Worm (Caenorhabditis elegans) whole organism, young adult: ENCODE data around the gene atgp-1.

ENCODE experiments used
- B0035.1 ChIP-seq: sonication (generic microtip); optimal IDR thresholded peaks from 2 replicates; lab custom pipeline; 2016; ENCODE audit warnings: missing genetic modification characterization, mild to moderate bottlenecking, missing compliant biosample characterization, missing genotype, missing genetic modification reagents
- D2030.7 ChIP-seq: fragments of 200-800 bp; sonication (Bioruptor generic); IDR thresholded peaks from 2 replicates; pipeline ENCODE4 v1.3.6; 2022; ENCODE audit warnings: missing genetic modification reagents, missing genetic modification characterization, missing compliant biosample characterization
- F22D6.2 ChIP-seq: sonication (generic microtip); optimal IDR thresholded peaks from 2 replicates; lab custom pipeline; 2016; ENCODE audit warnings: mild to moderate bottlenecking, missing genetic modification characterization, missing compliant biosample characterization
- F37B4.10 ChIP-seq: fragments of 200-800 bp; sonication (Bioruptor generic); IDR thresholded peaks from 2 replicates; pipeline ENCODE4 v1.3.6; 2022; ENCODE audit warnings: missing genetic modification characterization, missing compliant biosample characterization
- F55B11.4 ChIP-seq: sonication (generic microtip); optimal IDR thresholded peaks from 2 replicates; lab custom pipeline; 2016; ENCODE audit warnings: missing compliant biosample characterization, missing genetic modification characterization, borderline replicate concordance; ENCODE audit not compliant: insufficient read depth
- T07F8.4 ChIP-seq: sonication (generic microtip); optimal IDR thresholded peaks from 2 replicates; lab custom pipeline; 2016; ENCODE audit warnings: mild to moderate bottlenecking, missing genetic modification characterization, moderate library complexity, missing compliant biosample characterization
- Y53F4B.3 ChIP-seq: fragments of 200-800 bp; sonication (Bioruptor generic); IDR thresholded peaks from 2 replicates; pipeline ENCODE4 v1.3.6; 2022; ENCODE audit warnings: missing genetic modification reagents, missing genetic modification characterization, missing compliant biosample characterization
- Y56A3A.18 ChIP-seq: fragments of 200-800 bp; sonication (Bioruptor generic); IDR thresholded peaks from 2 replicates; pipeline ENCODE4 v1.3.6; 2022; ENCODE audit warnings: missing genetic modification reagents, missing genetic modification characterization, missing compliant biosample characterization
- ZK185.1 ChIP-seq: sonication (generic microtip); optimal IDR thresholded peaks from 2 replicates; lab custom pipeline; 2016; ENCODE audit warnings: mild to moderate bottlenecking, missing genetic modification characterization, missing compliant biosample characterization; ENCODE audit not compliant: poor library complexity, severe bottlenecking
- akir-1 ChIP-seq: fragments of 200-800 bp; sonication (Bioruptor generic); optimal IDR thresholded peaks from 2 replicates; lab custom pipeline; 2018; ENCODE audit warnings: mild to moderate bottlenecking, missing genetic modification characterization, moderate library complexity, missing compliant biosample characterization
- aptf-2 ChIP-seq: fragments of 200-800 bp; sonication (Bioruptor generic); conservative IDR thresholded peaks from 2 replicates; pipeline ENCODE4 v1.3.6; 2022; ENCODE audit warnings: missing genetic modification reagents, missing genetic modification characterization, missing compliant biosample characterization
- atf-7 ChIP-seq: sonication (generic microtip); optimal IDR thresholded peaks from 2 replicates; lab custom pipeline; 2017; ENCODE audit warnings: mild to moderate bottlenecking, missing genetic modification characterization, missing compliant biosample characterization
- attf-3 ChIP-seq: fragments of 200-800 bp; sonication (Bioruptor generic); conservative IDR thresholded peaks from 2 replicates; pipeline ENCODE4 v1.3.6; 2022; ENCODE audit warnings: missing genetic modification reagents, missing genetic modification characterization, missing compliant biosample characterization
- attf-6 ChIP-seq: fragments of 200-800 bp; sonication (Bioruptor generic); IDR thresholded peaks from 2 replicates; pipeline ENCODE4 v1.3.6; 2022; ENCODE audit warnings: missing genetic modification reagents, missing genetic modification characterization, missing compliant biosample characterization
- bed-1 ChIP-seq: fragments of 200-800 bp; sonication (Bioruptor generic); IDR thresholded peaks from 2 replicates; pipeline ENCODE4 v1.3.6; 2022; ENCODE audit warnings: missing genetic modification reagents, missing genetic modification characterization, missing compliant biosample characterization
- cebp-1 ChIP-seq, 2 experiments: fragments of 200-800 bp in 1 of 2; sonication (Bioruptor generic) in 1 of 2; sonication (generic microtip) in 1 of 2; IDR thresholded peaks in 1 of 2; optimal IDR thresholded peaks in 1 of 2; 2 replicates each; pipeline versions ENCODE4 v1.3.6 to Lab custom; 2017 to 2022; ENCODE audit warnings: missing compliant biosample characterization in 2 of 2, missing genetic modification characterization in 2 of 2, mild to moderate bottlenecking in 1 of 2, missing genetic modification reagents in 1 of 2, moderate library complexity in 1 of 2
- ceh-27 ChIP-seq: fragments of 200-800 bp; sonication (Bioruptor generic); optimal IDR thresholded peaks from 2 replicates; lab custom pipeline; 2018; ENCODE audit warnings: mild to moderate bottlenecking, missing genetic modification characterization, moderate library complexity, missing compliant biosample characterization
- dpff-1 ChIP-seq: sonication (generic microtip); optimal IDR thresholded peaks from 2 replicates; lab custom pipeline; 2017; ENCODE audit warnings: mild to moderate bottlenecking, missing genetic modification characterization, missing compliant biosample characterization
- egrh-3 ChIP-seq: fragments of 200-800 bp; sonication (Bioruptor generic); IDR thresholded peaks from 2 replicates; pipeline ENCODE4 v1.3.6; 2022; ENCODE audit warnings: missing genetic modification reagents, missing genetic modification characterization, missing compliant biosample characterization
- ekl-4 ChIP-seq: fragments of 200-800 bp; sonication (Bioruptor generic); IDR thresholded peaks from 2 replicates; pipeline ENCODE4 v1.3.6; 2022; ENCODE audit warnings: missing genetic modification reagents, missing genetic modification characterization, missing compliant biosample characterization
- hlh-12 ChIP-seq: sonication (generic microtip); optimal IDR thresholded peaks from 2 replicates; lab custom pipeline; 2016; ENCODE audit warnings: missing genetic modification characterization, missing compliant biosample characterization
- hsf-1 ChIP-seq: fragments of 200-800 bp; sonication (Bioruptor generic); IDR thresholded peaks from 2 replicates; pipeline ENCODE4 v1.3.6; 2022; ENCODE audit warnings: missing genetic modification reagents, missing genetic modification characterization, missing compliant biosample characterization
- lin-35 ChIP-seq, 3 experiments: fragments of 150-350 bp in 2 of 3; sonication (generic microtip) in 1 of 3; optimal IDR thresholded peaks; 2 replicates each; lab custom pipeline; 2014 to 2018; ENCODE audit warnings: missing biosample characterization in 3 of 3, missing genetic modification characterization in 3 of 3, missing genetic modification reagents in 3 of 3
- lin-40 ChIP-seq: sonication (generic microtip); optimal IDR thresholded peaks from 2 replicates; lab custom pipeline; 2016; ENCODE audit warnings: missing genetic modification characterization, mild to moderate bottlenecking, missing compliant biosample characterization, missing genotype, missing genetic modification reagents
- madf-6 ChIP-seq: fragments of 200-800 bp; sonication (Bioruptor generic); IDR thresholded peaks from 2 replicates; pipeline ENCODE4 v1.3.6; 2022; ENCODE audit warnings: missing genetic modification reagents, missing genetic modification characterization, missing compliant biosample characterization
- mcd-1 ChIP-seq: fragments of 200-800 bp; sonication (Bioruptor generic); IDR thresholded peaks from 2 replicates; pipeline ENCODE4 v1.3.6; 2022; ENCODE audit warnings: missing genetic modification reagents, missing genetic modification characterization, missing compliant biosample characterization
- nfya-1 ChIP-seq: sonication (generic microtip); optimal IDR thresholded peaks from 2 replicates; lab custom pipeline; 2017; ENCODE audit warnings: antibody characterized with exemption, missing compliant biosample characterization, missing genetic modification characterization, borderline replicate concordance; ENCODE audit not compliant: insufficient read depth
- nhr-27 ChIP-seq: fragments of 200-800 bp; sonication (Bioruptor generic); optimal IDR thresholded peaks from 2 replicates; lab custom pipeline; 2018; ENCODE audit warnings: mild to moderate bottlenecking, missing genetic modification characterization, moderate library complexity, missing compliant biosample characterization
- nhr-80 ChIP-seq: sonication (generic microtip); optimal IDR thresholded peaks from 2 replicates; lab custom pipeline; 2016; ENCODE audit warnings: missing genetic modification characterization, missing compliant biosample characterization
- pbrm-1 ChIP-seq: fragments of 200-800 bp; sonication (Bioruptor generic); IDR thresholded peaks from 2 replicates; pipeline ENCODE4 v1.3.6; 2022; ENCODE audit warnings: missing genetic modification reagents, missing genetic modification characterization, missing compliant biosample characterization
- pha-4 ChIP-seq: fragments of 150-350 bp; sonication (generic microtip); optimal IDR thresholded peaks from 2 replicates; lab custom pipeline; 2014; ENCODE audit warnings: missing biosample characterization, missing genetic modification reagents, missing genetic modification characterization
- rec-8 ChIP-seq, 2 experiments: sonication (generic microtip); optimal IDR thresholded peaks; 2 replicates each; lab custom pipeline; 2016; ENCODE audit warnings: mild to moderate bottlenecking in 2 of 2, missing genetic modification characterization in 2 of 2, missing genetic modification reagents in 2 of 2, missing genotype in 2 of 2, missing biosample characterization in 1 of 2, missing compliant biosample characterization in 1 of 2, moderate library complexity in 1 of 2
- repo-1 ChIP-seq: sonication (generic microtip); optimal IDR thresholded peaks from 2 replicates; lab custom pipeline; 2017; ENCODE audit warnings: mild to moderate bottlenecking, missing genetic modification characterization, missing compliant biosample characterization
- rpc-1 ChIP-seq, 2 experiments: fragments of 150-350 bp in 1 of 2; sonication (generic microtip) in 1 of 2; optimal IDR thresholded peaks; 2 replicates each; lab custom pipeline; 2014 to 2018; ENCODE audit warnings: missing biosample characterization in 1 of 2, missing genetic modification characterization in 1 of 2, missing genetic modification reagents in 1 of 2, missing genotype in 1 of 2
- sdz-38 ChIP-seq: sonication (generic microtip); optimal IDR thresholded peaks from 2 replicates; lab custom pipeline; 2016; ENCODE audit warnings: missing genotype, missing genetic modification characterization, missing compliant biosample characterization
- snpc-1.3 ChIP-seq: sonication (generic microtip); optimal IDR thresholded peaks from 2 replicates; lab custom pipeline; 2017; ENCODE audit warnings: missing genetic modification characterization, mild to moderate bottlenecking, missing compliant biosample characterization, antibody characterized with exemption, moderate library complexity, missing genotype, missing genetic modification reagents; ENCODE audit not compliant: insufficient read depth
- snpc-3.4 ChIP-seq: sonication (generic microtip); optimal IDR thresholded peaks from 2 replicates; lab custom pipeline; 2017; ENCODE audit warnings: missing genetic modification characterization, mild to moderate bottlenecking, missing compliant biosample characterization, antibody characterized with exemption, moderate library complexity, missing genotype, missing genetic modification reagents
- somi-1 ChIP-seq: fragments of 200-800 bp; sonication (Bioruptor generic); optimal IDR thresholded peaks from 2 replicates; lab custom pipeline; 2018; ENCODE audit warnings: mild to moderate bottlenecking, missing genetic modification characterization, missing compliant biosample characterization
- tlf-1 ChIP-seq: fragments of 200-800 bp; sonication (Bioruptor generic); optimal IDR thresholded peaks from 2 replicates; lab custom pipeline; 2018; ENCODE audit warnings: mild to moderate bottlenecking, missing genetic modification characterization, missing compliant biosample characterization

The atgp-1 gene

DNA sequence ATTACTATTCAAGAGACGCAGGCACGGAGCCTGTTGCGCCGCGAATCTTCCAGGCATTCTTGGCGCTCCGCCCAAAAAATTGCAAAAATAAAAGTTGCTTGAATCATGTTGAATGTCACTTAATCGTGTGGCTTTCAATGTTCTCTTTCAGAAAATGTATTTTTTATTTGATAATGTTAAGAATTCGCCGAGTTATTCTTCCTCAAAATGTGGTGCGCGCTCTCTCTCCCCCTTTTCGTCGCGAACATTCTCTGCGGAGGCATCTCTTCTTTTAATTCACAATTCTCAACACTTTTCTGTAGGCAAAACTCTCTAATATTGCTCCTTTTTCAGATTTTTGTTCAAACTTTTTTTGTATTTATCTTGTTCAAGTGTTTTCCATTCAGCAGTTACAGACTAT is 9.2 kb downstream of the atgp-1 start (continued):
- TF ChIP-seq lin-35 (GFP tag; optimal IDR thresholded peaks at IDR 0.05; lab: Kevin White, UChicago) (peak in 2 of 3 experiments; percentile 85 to 89), attf-6 (GFP tag; lab: Robert Waterston, UW) (peak; percentile 90), aptf-2 (GFP tag; lab: Robert Waterston, UW) (peak; percentile 78), B0035.1 (tag; lab: Kevin White, UChicago) (peak; percentile 91), snpc-1.3 (tag; lab: Kevin White, UChicago) (peak; percentile 61), D2030.7 (GFP tag; lab: Robert Waterston, UW) (peak; percentile 99), Y56A3A.18 (GFP tag; lab: Robert Waterston, UW) (0 out of 2 replicates have a peak, but pooled peaks have one; percentile 38), ceh-27 (GFP tag; lab: Kevin White, UChicago) (peak; percentile 96), attf-3 (GFP tag; lab: Robert Waterston, UW) (peak; percentile 74), T07F8.4 (tag; lab: Kevin White, UChicago) (no peak), ZK185.1 (peak; percentile 79), atf-7 (tag; lab: Kevin White, UChicago) (peak; percentile 96), sdz-38 (tag; lab: Kevin White, UChicago) (no peak), snpc-3.4 (peak; percentile 80), somi-1 (GFP tag; lab: Kevin White, UChicago) (peak; percentile 98), ekl-4 (GFP tag; lab: Robert Waterston, UW) (peak; percentile 97), nfya-1 (tag; lab: Kevin White, UChicago) (no peak), akir-1 (peak; percentile 1), nhr-80 (peak; percentile 49), egrh-3 (GFP tag; lab: Robert Waterston, UW) (peak; percentile 88), cebp-1 (GFP tag; IDR thresholded peaks at IDR 0.05; lab: Robert Waterston, UW) (peak; percentile 94), cebp-1 (tag; optimal IDR thresholded peaks at IDR 0.05; lab: Kevin White, UChicago) (peak; percentile 97), rec-8 (tag; optimal IDR thresholded peaks at IDR 0.05; lab: Kevin White, UChicago) (no peak), bed-1 (GFP tag; lab: Robert Waterston, UW) (no peak), hsf-1 (GFP tag; lab: Robert Waterston, UW) (peak; percentile 100), pha-4 (tag; lab: Kevin White, UChicago) (peak; percentile 97), repo-1 (tag; lab: Kevin White, UChicago) (peak; percentile 97), madf-6 (peak; percentile 76), lin-40 (tag; lab: Kevin White, UChicago) (peak; percentile 99), pbrm-1 (GFP tag; lab: Robert Waterston, UW) (peak; percentile 98), tlf-1 (GFP tag; lab: Kevin White, UChicago) (peak; percentile 99), dpff-1 (tag; lab: Kevin White, UChicago) (peak; percentile 91), Y53F4B.3 (no peak), rpc-1 (optimal IDR thresholded peaks at IDR 0.05; lab: Kevin White, UChicago) (peak; percentile 80), rpc-1 (tag; optimal IDR thresholded peaks at IDR 0.05; lab: Kevin White, UChicago) (no peak), F55B11.4 (no peak), hlh-12 (tag; lab: Kevin White, UChicago) (no peak), mcd-1 (GFP tag; lab: Robert Waterston, UW) (peak; percentile 92), nhr-27 (tag; lab: Kevin White, UChicago) (peak; percentile 29), F22D6.2 (peak; percentile 85), F37B4.10 (GFP tag; lab: Robert Waterston, UW) (no peak)
